Worm (Caenorhabditis elegans) whole organism, L1 larva: Measurements from ENCODE around the gene fipr-19.

ENCODE experiments used
- ama-1 ChIP-seq: fragments of 150-350 bp; optimal IDR thresholded peaks from 2 replicates; lab custom pipeline; 2014
- ceh-63 ChIP-seq: fragments of 200-800 bp; sonication (Bioruptor generic); optimal IDR thresholded peaks from 2 replicates; lab custom pipeline; 2018; ENCODE audit warnings: mild to moderate bottlenecking, missing genetic modification characterization, missing compliant biosample characterization
- elt-3 ChIP-seq, 6 experiments: fragments of 150-350 bp in 1 of 6; sonication (generic microtip); optimal IDR thresholded peaks; 2 replicates each; lab custom pipeline; 2017 to 2018; ENCODE audit warnings: missing biosample characterization in 6 of 6, missing genetic modification characterization in 6 of 6, inconsistent platforms in 1 of 6
- fkh-8 ChIP-seq: sonication (generic microtip); optimal IDR thresholded peaks from 2 replicates; lab custom pipeline; 2016; ENCODE audit warnings: mild to moderate bottlenecking, missing genetic modification characterization, missing compliant biosample characterization
- hpl-2 ChIP-seq: fragments of 150-350 bp; optimal IDR thresholded peaks from 2 replicates; lab custom pipeline; 2014; ENCODE audit warnings: missing biosample characterization, missing genetic modification reagents, missing genetic modification characterization
- lin-13 ChIP-seq: fragments of 150-350 bp; optimal IDR thresholded peaks from 2 replicates; lab custom pipeline; 2014; ENCODE audit warnings: missing biosample characterization, missing genetic modification reagents, missing genetic modification characterization
- mdl-1 ChIP-seq, 2 experiments: fragments of 150-350 bp; optimal IDR thresholded peaks; 2 replicates each; lab custom pipeline; 2014 to 2017; ENCODE audit warnings: missing biosample characterization in 2 of 2, missing genetic modification characterization in 2 of 2, inconsistent platforms in 1 of 2
- mep-1 ChIP-seq: fragments of 150-350 bp; optimal IDR thresholded peaks from 2 replicates; lab custom pipeline; 2014; ENCODE audit warnings: missing biosample characterization, missing genetic modification characterization
- nhr-90 ChIP-seq: sonication (generic microtip); optimal IDR thresholded peaks from 2 replicates; lab custom pipeline; 2016; ENCODE audit warnings: mild to moderate bottlenecking, missing genetic modification characterization, missing compliant biosample characterization; ENCODE audit not compliant: poor library complexity
- tbx-2 ChIP-seq: sonication (generic microtip); optimal IDR thresholded peaks from 2 replicates; lab custom pipeline; 2016; ENCODE audit warnings: missing genetic modification characterization, missing compliant biosample characterization
- unc-62 ChIP-seq: fragments of 150-350 bp; optimal IDR thresholded peaks from 2 replicates; lab custom pipeline; 2014; ENCODE audit warnings: missing biosample characterization, missing genetic modification reagents, missing genetic modification characterization

- TF ChIP-seq elt-3 (tag; optimal IDR thresholded peaks at IDR 0.05; lab: Kevin White, UChicago) (no peak), fkh-8 (tag; lab: Kevin White, UChicago) (no peak), ceh-63 (no peak), ama-1 (lab: Kevin White, UChicago) (no peak), nhr-90 (no peak), lin-13 (GFP tag; lab: Kevin White, UChicago) (no peak), tbx-2 (tag; lab: Kevin White, UChicago) (no peak), mdl-1 (tag; optimal IDR thresholded peaks at IDR 0.05; lab: Kevin White, UChicago) (no peak), unc-62 (GFP tag; lab: Kevin White, UChicago) (no peak), hpl-2 (GFP tag; lab: Kevin White, UChicago) (no peak), mep-1 (tag; lab: Kevin White, UChicago) (no peak)
Measured at ce11 chrIII:7460018-7460417, 1.3 kb upstream of the fipr-19 start, which contains the start of gene mls-1.
